Worm (Caenorhabditis elegans) whole organism, mixed stage, embryonic: ENCODE data around the gene Y7A9A.1.

Source experiments
- lin-13 ChIP-seq: fragments of 150-350 bp; optimal IDR thresholded peaks from 2 replicates; lab custom pipeline; 2014; ENCODE audit warnings: missing biosample characterization, missing genetic modification characterization
- lsy-2 ChIP-seq: fragments of 150-350 bp; optimal IDR thresholded peaks from 2 replicates; lab custom pipeline; 2014; ENCODE audit warnings: missing biosample characterization, missing genetic modification characterization
- unc-62 ChIP-seq: fragments of 150-350 bp; optimal IDR thresholded peaks from 2 replicates; lab custom pipeline; 2014; ENCODE audit warnings: missing biosample characterization, missing genetic modification reagents, missing genetic modification characterization

DNA sequence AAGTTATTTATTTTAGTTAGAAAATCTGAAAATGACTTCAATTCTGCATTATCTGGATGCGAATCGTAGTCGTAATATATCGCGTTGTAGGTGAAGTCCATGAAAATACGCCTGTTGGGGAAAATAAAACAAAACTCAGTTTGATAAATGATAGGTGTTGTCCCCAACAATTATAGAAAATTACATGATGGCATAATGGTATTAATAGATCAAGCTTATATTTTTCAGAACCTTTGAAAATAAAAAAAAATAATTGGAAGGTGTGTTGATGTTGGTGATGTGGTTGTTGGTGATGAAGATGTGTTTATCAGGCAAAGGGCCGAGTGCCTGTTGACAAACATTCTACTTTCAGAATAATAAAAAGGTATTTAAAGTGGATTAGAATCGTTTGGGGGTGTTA lies 41.7 kb downstream of the Y7A9A.1 start, which contains the start of gene srw-61:
- TF ChIP-seq lin-13 (no peak), lsy-2 (tag; lab: Kevin White, UChicago) (no peak), unc-62 (no peak)
